Worm (Caenorhabditis elegans): ENCODE results near the gene ser-1.
A peak's percentile ranks its signal among the peaks of the same experiment; 100 is the strongest.

Gene ser-1

DNA sequence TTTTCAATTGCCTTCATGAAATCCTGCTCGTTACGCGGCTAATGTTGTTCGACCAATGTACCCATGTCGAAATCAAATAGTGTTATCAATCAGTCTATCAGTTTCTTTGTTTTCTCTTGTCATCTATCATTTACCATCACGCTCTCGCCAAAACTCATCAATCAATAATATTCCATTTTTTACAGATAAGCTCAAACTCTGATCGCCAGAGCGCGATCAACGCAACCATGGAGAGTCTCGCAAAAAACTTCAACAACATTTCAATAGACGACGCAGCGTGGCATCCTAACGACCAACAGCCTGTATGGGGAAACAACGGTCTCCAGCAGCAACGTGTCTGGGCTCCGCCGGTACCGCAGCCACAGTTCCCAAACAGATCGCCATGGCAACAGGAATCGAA lies 33.7 kb downstream of the ser-1 start, which contains the start of gene ain-1:
ain-1 (plus strand) TSS at position 186 of the 400 bp plus-strand sequence.
- no peak for TF ChIP-seq hmbx-1 (tag; optimal IDR thresholded peaks at IDR 0.05)
- no peak for TF ChIP-seq ceh-13 (GFP tag; optimal IDR thresholded peaks at IDR 0.05)
- TF ChIP-seq sea-1 (GFP tag; conservative IDR thresholded peaks at IDR 0.05) = no peak
- no peak for TF ChIP-seq ceh-36 (tag; optimal IDR thresholded peaks at IDR 0.05)
- no peak for TF ChIP-seq tbx-11 (GFP tag; IDR thresholded peaks at IDR 0.05)
- no peak for TF ChIP-seq F13C5.2 (tag; optimal IDR thresholded peaks at IDR 0.05)
- TF ChIP-seq pes-1 (GFP tag; IDR thresholded peaks at IDR 0.05) = no peak
- no peak for TF ChIP-seq ama-1 (optimal IDR thresholded peaks at IDR 0.05)
- TF ChIP-seq tbx-37 (GFP tag; conservative IDR thresholded peaks at IDR 0.05) = no peak
- no peak for TF ChIP-seq B0310.2 (tag; optimal IDR thresholded peaks at IDR 0.05)

DNA sequence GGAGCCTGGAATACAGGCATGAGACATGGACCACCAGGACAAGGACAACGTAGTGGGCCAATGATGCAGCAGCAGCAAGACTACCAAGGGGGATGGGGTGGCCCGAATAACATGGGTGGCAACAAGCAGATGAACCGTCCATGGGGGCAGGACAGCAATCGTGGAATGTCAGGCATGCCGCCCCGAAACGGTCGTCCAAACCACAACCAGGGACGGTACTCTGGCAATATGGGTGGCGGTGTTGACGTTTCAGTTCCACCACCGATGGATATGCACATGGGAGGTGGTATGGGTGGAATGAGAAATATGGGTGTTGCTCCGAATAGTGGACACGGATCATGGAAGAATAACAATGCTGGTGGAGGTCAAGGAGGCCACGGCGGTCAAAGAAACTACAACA lies 34.5 kb downstream of the ser-1 start:
- TF ChIP-seq pes-1 (GFP tag; IDR thresholded peaks at IDR 0.05) = no peak
- TF ChIP-seq aly-1 (tag; optimal IDR thresholded peaks at IDR 0.05) = peak; percentile 39

ce11 chrX:16617427-16618128 lies 38.0 kb downstream of the ser-1 start:
- TF ChIP-seq flt-1 (GFP tag; IDR thresholded peaks at IDR 0.05) (no peak), ceh-13 (GFP tag; optimal IDR thresholded peaks at IDR 0.05) (no peak), hnd-1 (tag; optimal IDR thresholded peaks at IDR 0.05) (no peak), sea-1 (GFP tag; conservative IDR thresholded peaks at IDR 0.05) (no peak), tra-4 (tag; optimal IDR thresholded peaks at IDR 0.05) (no peak), tbx-11 (GFP tag; IDR thresholded peaks at IDR 0.05) (no peak), hmbx-1 (tag; optimal IDR thresholded peaks at IDR 0.05) (no peak), hmg-4 (GFP tag; optimal IDR thresholded peaks at IDR 0.05) (no peak), aly-1 (tag; optimal IDR thresholded peaks at IDR 0.05) (no peak), scrt-1 (GFP tag; IDR thresholded peaks at IDR 0.05) (no peak), pes-1 (GFP tag; IDR thresholded peaks at IDR 0.05) (no peak), ets-7 (tag; optimal IDR thresholded peaks at IDR 0.05) (no peak), tbx-37 (GFP tag; conservative IDR thresholded peaks at IDR 0.05) (no peak), B0310.2 (tag; optimal IDR thresholded peaks at IDR 0.05) (no peak), ama-1 (optimal IDR thresholded peaks at IDR 0.05) (no peak), ceh-36 (tag; optimal IDR thresholded peaks at IDR 0.05) (no peak)

DNA sequence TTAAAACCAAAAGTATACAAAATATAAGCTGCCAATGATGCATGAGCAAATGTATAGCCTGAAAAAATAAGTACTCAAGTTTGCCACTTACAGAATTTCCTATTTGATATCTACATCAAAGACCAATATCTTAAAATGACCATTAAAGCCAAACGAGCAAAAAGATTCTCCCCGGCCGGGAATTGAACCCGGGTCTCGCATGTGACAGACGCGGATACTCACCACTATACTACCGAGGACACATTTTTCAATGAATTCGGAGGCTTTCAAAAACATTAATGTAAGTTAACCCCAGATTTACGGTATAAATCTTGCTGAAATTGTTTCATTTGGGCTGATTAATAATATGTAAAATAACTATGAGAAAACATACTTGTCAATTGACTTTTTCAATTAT lies 38.6 kb downstream of the ser-1 start:
- 0 out of 2 replicates have a peak, but pooled peaks have one; percentile 27 for TF ChIP-seq pes-1 (GFP tag; IDR thresholded peaks at IDR 0.05)
- no peak for TF ChIP-seq tbx-37 (GFP tag; conservative IDR thresholded peaks at IDR 0.05)

DNA sequence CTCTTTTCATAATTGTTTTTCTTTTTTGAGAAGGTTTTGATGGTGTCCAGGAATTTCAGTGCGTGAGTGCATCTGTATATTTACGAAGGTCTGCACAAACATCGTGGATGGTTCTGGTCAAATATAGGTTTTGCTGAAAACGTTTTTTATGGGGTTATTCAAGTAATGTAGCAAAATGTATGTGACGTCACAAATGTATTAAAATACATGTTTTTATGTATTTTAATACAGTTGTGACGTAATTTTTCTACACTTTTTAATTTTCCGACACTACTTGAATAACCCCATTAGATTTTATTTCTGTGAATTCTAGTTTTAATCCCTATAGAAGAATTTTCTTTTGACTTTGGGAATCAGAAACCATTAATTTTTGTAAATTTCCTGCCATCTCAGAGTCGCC lies 39.2 kb downstream of the ser-1 start:
- TF ChIP-seq aly-1 (tag; optimal IDR thresholded peaks at IDR 0.05) (no peak), tbx-11 (GFP tag; IDR thresholded peaks at IDR 0.05) (no peak), hmg-4 (GFP tag; optimal IDR thresholded peaks at IDR 0.05) (no peak), F13C5.2 (tag; optimal IDR thresholded peaks at IDR 0.05) (no peak)

DNA sequence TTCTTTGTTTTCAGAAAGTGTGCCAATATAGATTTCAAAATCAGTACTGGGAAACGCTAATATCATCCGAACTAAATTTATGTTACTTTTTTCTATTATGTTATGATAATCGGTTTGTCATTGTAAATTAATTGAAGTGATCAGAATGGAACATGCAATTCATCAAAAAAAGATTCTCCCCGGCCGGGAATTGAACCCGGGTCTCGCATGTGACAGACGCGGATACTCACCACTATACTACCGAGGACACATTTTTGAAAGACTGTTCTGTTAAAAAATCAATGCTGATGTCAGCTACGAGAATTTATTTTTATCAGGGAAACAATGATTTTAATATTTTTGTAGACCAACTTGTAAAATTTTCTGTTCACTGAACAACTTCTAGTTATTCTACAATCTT lies 39.6 kb downstream of the ser-1 start:
- TF ChIP-seq tbx-11 (GFP tag; IDR thresholded peaks at IDR 0.05) (no peak), tra-4 (tag; optimal IDR thresholded peaks at IDR 0.05) (no peak), hmg-4 (GFP tag; optimal IDR thresholded peaks at IDR 0.05) (no peak), ama-1 (optimal IDR thresholded peaks at IDR 0.05) (no peak), flt-1 (GFP tag; IDR thresholded peaks at IDR 0.05) (no peak), aly-1 (tag; optimal IDR thresholded peaks at IDR 0.05) (no peak), F13C5.2 (tag; optimal IDR thresholded peaks at IDR 0.05) (no peak), hnd-1 (tag; optimal IDR thresholded peaks at IDR 0.05) (no peak), scrt-1 (GFP tag; IDR thresholded peaks at IDR 0.05) (no peak)

ce11 chrX:16621467-16621866 lies 41.9 kb downstream of the ser-1 start, which contains the start of gene cpg-19:
Gene cpg-19 (plus strand): TSS chrX:16621807.
- TF ChIP-seq flt-1 (GFP tag; IDR thresholded peaks at IDR 0.05) = no peak
- no peak for TF ChIP-seq tbx-11 (GFP tag; IDR thresholded peaks at IDR 0.05)
- TF ChIP-seq aly-1 (tag; optimal IDR thresholded peaks at IDR 0.05) = no peak
- TF ChIP-seq hmbx-1 (tag; optimal IDR thresholded peaks at IDR 0.05) = no peak
- no peak for TF ChIP-seq tbx-37 (GFP tag; conservative IDR thresholded peaks at IDR 0.05)
- TF ChIP-seq hmg-4 (GFP tag; optimal IDR thresholded peaks at IDR 0.05) = no peak
- no peak for TF ChIP-seq ama-1 (optimal IDR thresholded peaks at IDR 0.05)
- TF ChIP-seq F13C5.2 (tag; optimal IDR thresholded peaks at IDR 0.05) = no peak
- TF ChIP-seq pes-1 (GFP tag; IDR thresholded peaks at IDR 0.05) = no peak
- TF ChIP-seq tra-4 (tag; optimal IDR thresholded peaks at IDR 0.05) = no peak
- TF ChIP-seq ceh-13 (GFP tag; optimal IDR thresholded peaks at IDR 0.05) = no peak
- no peak for TF ChIP-seq ets-7 (tag; optimal IDR thresholded peaks at IDR 0.05)

ce11 chrX:16623269-16623668 lies 43.7 kb downstream of the ser-1 start:
- TF ChIP-seq pes-1 (GFP tag; IDR thresholded peaks at IDR 0.05) (no peak), scrt-1 (GFP tag; IDR thresholded peaks at IDR 0.05) (no peak), ama-1 (optimal IDR thresholded peaks at IDR 0.05) (no peak), hnd-1 (tag; optimal IDR thresholded peaks at IDR 0.05) (no peak), tra-4 (tag; optimal IDR thresholded peaks at IDR 0.05) (no peak), F13C5.2 (tag; optimal IDR thresholded peaks at IDR 0.05) (no peak), aly-1 (tag; optimal IDR thresholded peaks at IDR 0.05) (no peak), tbx-37 (GFP tag; conservative IDR thresholded peaks at IDR 0.05) (no peak), B0310.2 (tag; optimal IDR thresholded peaks at IDR 0.05) (no peak), ceh-13 (GFP tag; optimal IDR thresholded peaks at IDR 0.05) (no peak), hmg-4 (GFP tag; optimal IDR thresholded peaks at IDR 0.05) (no peak), hmbx-1 (tag; optimal IDR thresholded peaks at IDR 0.05) (no peak), flt-1 (GFP tag; IDR thresholded peaks at IDR 0.05) (no peak), ets-7 (tag; optimal IDR thresholded peaks at IDR 0.05) (no peak), tbx-11 (GFP tag; IDR thresholded peaks at IDR 0.05) (no peak), sea-1 (GFP tag; conservative IDR thresholded peaks at IDR 0.05) (no peak)
